Fruit fly (Drosophila melanogaster) whole organism, prepupa: Measurements from ENCODE around the gene MED1.
A peak's percentile ranks its signal among the peaks of the same experiment; 100 is the strongest.

Experiments used
- Blimp-1 ChIP-seq: fragments of 200-800 bp; sonication (Bioruptor generic); optimal IDR thresholded peaks from 3 replicates; lab custom pipeline; 2017; ENCODE audit warnings: missing biosample characterization, missing genetic modification characterization, mild to moderate bottlenecking, moderate library complexity, missing genetic modification reagents
- CG11762 ChIP-seq: fragments of 200-800 bp; sonication (Bioruptor generic); optimal IDR thresholded peaks from 3 replicates; lab custom pipeline; 2016; ENCODE audit warnings: missing biosample characterization, missing genetic modification characterization; ENCODE audit not compliant: insufficient read depth
- CG15336 ChIP-seq: fragments of 200-800 bp; sonication (Bioruptor generic); IDR thresholded peaks from 2 replicates; pipeline ENCODE4 v1.3.6; 2022; ENCODE audit warnings: missing biosample characterization, missing genetic modification characterization
- CG1621 ChIP-seq: fragments of 200-800 bp; sonication (Bioruptor generic); optimal IDR thresholded peaks from 3 replicates; lab custom pipeline; 2018; ENCODE audit warnings: missing biosample characterization, mild to moderate bottlenecking, missing genetic modification characterization
- CG3032 ChIP-seq: fragments of 200-800 bp; optimal IDR thresholded peaks from 2 replicates; lab custom pipeline; 2019; ENCODE audit warnings: missing biosample characterization, mild to moderate bottlenecking, missing genetic modification characterization, moderate library complexity
- CG6163 ChIP-seq: fragments of 200-800 bp; sonication (Bioruptor generic); IDR thresholded peaks from 3 replicates; pipeline ENCODE4 v1.3.6; 2022; ENCODE audit warnings: missing biosample characterization, missing genetic modification characterization
- CG6808 ChIP-seq: fragments of 200-800 bp; sonication (Bioruptor generic); optimal IDR thresholded peaks from 3 replicates; lab custom pipeline; 2017; ENCODE audit warnings: missing biosample characterization, missing genetic modification characterization, mild to moderate bottlenecking, moderate library complexity, missing genetic modification reagents
- CG6854 ChIP-seq: fragments of 200-800 bp; sonication (Bioruptor generic); optimal IDR thresholded peaks from 2 replicates; lab custom pipeline; 2017; ENCODE audit warnings: missing biosample characterization, mild to moderate bottlenecking, missing genetic modification characterization
- CG7368 ChIP-seq: fragments of 200-800 bp; sonication (Bioruptor generic); optimal IDR thresholded peaks from 3 replicates; lab custom pipeline; 2016; ENCODE audit warnings: missing biosample characterization, missing genetic modification characterization
- CG8119 ChIP-seq: fragments of 200-800 bp; sonication (Bioruptor generic); IDR thresholded peaks from 3 replicates; pipeline ENCODE4 v1.3.6; 2022; ENCODE audit warnings: missing biosample characterization, missing genetic modification characterization
- CG8632 ChIP-seq: fragments of 200-800 bp; sonication (Bioruptor generic); optimal IDR thresholded peaks from 3 replicates; lab custom pipeline; 2016; ENCODE audit warnings: missing biosample characterization, missing genetic modification characterization
- Eip78C ChIP-seq: fragments of 200-800 bp; sonication (Bioruptor generic); peaks from one replicate; lab custom pipeline; 2016; ENCODE audit warnings: missing biosample characterization, missing genetic modification characterization
- Gug ChIP-seq: fragments of 200-800 bp; sonication (Bioruptor generic); IDR thresholded peaks from 2 replicates; pipeline ENCODE4 v1.3.6; 2022; ENCODE audit warnings: missing biosample characterization, missing genetic modification characterization
- Hr38 ChIP-seq: sonication (Bioruptor generic); optimal IDR thresholded peaks from 2 replicates; lab custom pipeline; 2016; ENCODE audit warnings: missing biosample characterization, missing genetic modification characterization
- Lpt ChIP-seq: fragments of 200-800 bp; sonication (Bioruptor generic); optimal IDR thresholded peaks from 3 replicates; lab custom pipeline; 2016; ENCODE audit warnings: missing biosample characterization, missing genetic modification characterization
- Sox14 ChIP-seq: fragments of 200-800 bp; sonication (Bioruptor generic); optimal IDR thresholded peaks from 3 replicates; lab custom pipeline; 2016; ENCODE audit warnings: missing biosample characterization, missing genetic modification characterization
- Sox15 ChIP-seq: fragments of 200-800 bp; sonication (Bioruptor generic); optimal IDR thresholded peaks from 3 replicates; lab custom pipeline; 2016; ENCODE audit warnings: missing biosample characterization, missing genetic modification characterization
- achi ChIP-seq: fragments of 200-800 bp; sonication (Bioruptor generic); optimal IDR thresholded peaks from 3 replicates; lab custom pipeline; 2016; ENCODE audit warnings: missing biosample characterization, missing genetic modification characterization
- acj6 ChIP-seq: fragments of 200-800 bp; sonication (Bioruptor generic); optimal IDR thresholded peaks from 3 replicates; lab custom pipeline; 2016; ENCODE audit warnings: missing biosample characterization, missing genetic modification characterization
- cyc ChIP-seq: fragments of 200-800 bp; sonication (Bioruptor generic); optimal IDR thresholded peaks from 3 replicates; lab custom pipeline; 2016; ENCODE audit warnings: missing biosample characterization, missing genetic modification characterization
- dac ChIP-seq: fragments of 200-800 bp; sonication (Bioruptor generic); optimal IDR thresholded peaks from 2 replicates; lab custom pipeline; 2017; ENCODE audit warnings: missing biosample characterization, mild to moderate bottlenecking, missing genetic modification characterization
- dsx ChIP-seq: fragments of 200-800 bp; optimal IDR thresholded peaks from 3 replicates; lab custom pipeline; 2019; ENCODE audit warnings: missing biosample characterization, mild to moderate bottlenecking, missing genetic modification characterization, moderate library complexity; ENCODE audit not compliant: poor library complexity, severe bottlenecking
- eg ChIP-seq: fragments of 200-800 bp; sonication (Bioruptor generic); IDR thresholded peaks from 3 replicates; pipeline ENCODE4 v1.3.6; 2022; ENCODE audit warnings: missing biosample characterization, missing genetic modification characterization
- esn ChIP-seq: fragments of 200-800 bp; sonication (Bioruptor generic); optimal IDR thresholded peaks from 2 replicates; lab custom pipeline; 2016; ENCODE audit warnings: missing biosample characterization, mild to moderate bottlenecking, missing genetic modification characterization, moderate library complexity
- fd59A ChIP-seq: fragments of 200-800 bp; sonication (Bioruptor generic); optimal IDR thresholded peaks from 2 replicates; lab custom pipeline; 2017; ENCODE audit warnings: missing biosample characterization, mild to moderate bottlenecking, missing genetic modification characterization, missing genetic modification reagents
- fkh ChIP-seq: fragments of 200-800 bp; sonication (Bioruptor generic); optimal IDR thresholded peaks from 3 replicates; lab custom pipeline; 2017; ENCODE audit warnings: missing biosample characterization, mild to moderate bottlenecking, missing genetic modification characterization, moderate library complexity
- lz ChIP-seq: fragments of 200-800 bp; sonication (Bioruptor generic); optimal IDR thresholded peaks from 3 replicates; lab custom pipeline; 2016; ENCODE audit warnings: missing biosample characterization, missing genetic modification characterization
- net ChIP-seq: fragments of 200-800 bp; sonication (Bioruptor generic); optimal IDR thresholded peaks from 3 replicates; lab custom pipeline; 2016; ENCODE audit warnings: missing biosample characterization, missing genetic modification characterization
- ss ChIP-seq, 2 experiments: fragments of 200-800 bp; sonication (Bioruptor generic); optimal IDR thresholded peaks; 2 replicates in 1 of 2; 3 replicates in 1 of 2; lab custom pipeline; 2017 to 2018; ENCODE audit warnings: mild to moderate bottlenecking in 2 of 2, missing biosample characterization in 2 of 2, missing genetic modification characterization in 2 of 2, moderate library complexity in 1 of 2
- svp ChIP-seq: fragments of 200-800 bp; sonication (Bioruptor generic); peaks from one replicate; lab custom pipeline; 2016; ENCODE audit warnings: missing biosample characterization, missing genetic modification characterization
- vri ChIP-seq: fragments of 200-800 bp; sonication (Bioruptor generic); optimal IDR thresholded peaks from 3 replicates; lab custom pipeline; 2016; ENCODE audit warnings: missing biosample characterization, mild to moderate bottlenecking, missing genetic modification characterization

The MED1 gene

dm6 chr3L:21644176-21644575 lies 9.9 kb upstream of the MED1 start:
- TF ChIP-seq eg (0 out of 3 replicates have a peak, but pooled peaks have one; percentile 26), Eip78C (GFP tag; lab: Kevin White, UChicago) (peak; percentile 46), CG6163 (GFP tag; lab: Robert Waterston, UW) (0 out of 3 replicates have a peak, but pooled peaks have one; percentile 8), Lpt (peak; percentile 57), vri (GFP tag; lab: Kevin White, UChicago) (no peak), svp (peak; percentile 5)

- TF ChIP-seq Eip78C (GFP tag; lab: Kevin White, UChicago) (peak; percentile 36), CG3032 (tag; lab: Kevin White, UChicago) (no peak), Gug (GFP tag; lab: Robert Waterston, UW) (no peak), acj6 (GFP tag; lab: Kevin White, UChicago) (no peak), dsx (GFP tag; lab: Kevin White, UChicago) (no peak), Sox15 (GFP tag; lab: Kevin White, UChicago) (no peak), achi (GFP tag; lab: Kevin White, UChicago) (no peak), CG6854 (GFP tag; lab: Kevin White, UChicago) (no peak), Blimp-1 (GFP tag; lab: Kevin White, UChicago) (no peak), svp (peak; percentile 12), Hr38 (no peak), Lpt (no peak), lz (GFP tag; lab: Kevin White, UChicago) (no peak)
These were observed 8.8 kb upstream of the MED1 start for dm6 chr3L:21642908-21643572.

- TF ChIP-seq CG6163 (GFP tag; lab: Robert Waterston, UW), result peak; percentile 60
- TF ChIP-seq CG8119, result peak; percentile 38; the same call in 2 of the 3 replicates
- TF ChIP-seq fkh (GFP tag; lab: Kevin White, UChicago), result peak; percentile 14
- peak; percentile 42 for TF ChIP-seq CG1621 (tag; lab: Kevin White, UChicago)
- no peak for TF ChIP-seq fd59A (GFP tag; lab: Kevin White, UChicago)
- TF ChIP-seq CG3032 (tag; lab: Kevin White, UChicago), result peak; percentile 41
- peak; percentile 66 for TF ChIP-seq svp
- TF ChIP-seq cyc (GFP tag; lab: Kevin White, UChicago), result no peak
- peak; percentile 47 for TF ChIP-seq Sox14 (GFP tag; lab: Kevin White, UChicago)
- TF ChIP-seq CG6808, result peak; percentile 100
- peak; percentile 36; the same call in 1 of the 3 replicates for TF ChIP-seq eg
- peak; percentile 48 for TF ChIP-seq esn
- TF ChIP-seq CG6854 (GFP tag; lab: Kevin White, UChicago), result peak; percentile 54
- peak in 1 of 2 experiments; percentile 38 for TF ChIP-seq ss (GFP tag; optimal IDR thresholded peaks at IDR 0.05; lab: Kevin White, UChicago)
- TF ChIP-seq CG15336 (GFP tag; lab: Robert Waterston, UW), result peak; percentile 25; the same call in 1 of the 2 replicates
- TF ChIP-seq CG11762 (GFP tag; lab: Kevin White, UChicago), result no peak
- TF ChIP-seq Eip78C (GFP tag; lab: Kevin White, UChicago), result peak; percentile 81
- TF ChIP-seq CG7368, result no peak
These were observed 6.6 kb upstream of the MED1 start, which contains the start of gene Atox1 for dm6 chr3L:21640815-21641214. TSS of gene Atox1 (plus strand) at chr3L:21640995.

- TF ChIP-seq CG8632 (GFP tag; lab: Kevin White, UChicago), result no peak
- no peak for TF ChIP-seq dac (GFP tag; lab: Kevin White, UChicago)
- no peak for TF ChIP-seq Hr38
These were observed 4.8 kb upstream of the MED1 start, which contains the start of gene CG32445 for dm6 chr3L:21639059-21639458. TSS of gene CG32445 (plus strand) at chr3L:21639359.

dm6 chr3L:21636265-21636993 lies 2.2 kb upstream of the MED1 start, which contains the start of gene CG32444:
TSS of gene CG32444 (plus strand) at chr3L:21636947.
- TF ChIP-seq Eip78C (GFP tag; lab: Kevin White, UChicago) (peak; percentile 46), net (no peak), CG11762 (GFP tag; lab: Kevin White, UChicago) (no peak), svp (peak; percentile 94)
- TF ChIP-seq, all 60 proteins: peak for 2
